Fruit fly (Drosophila melanogaster): ENCODE results near the gene nxf4.

The nxf4 gene

dm6 chr3R:7364573-7364972, 18.0 kb downstream of the nxf4 start, which contains the start of gene Mst84Dc:
Mst84Dc (minus strand) TSS chr3R:7364673.
- TF ChIP-seq CG17801 (GFP tag; optimal IDR thresholded peaks at IDR 0.05; ENCODE audit: partially characterized antibody), result no peak

DNA sequence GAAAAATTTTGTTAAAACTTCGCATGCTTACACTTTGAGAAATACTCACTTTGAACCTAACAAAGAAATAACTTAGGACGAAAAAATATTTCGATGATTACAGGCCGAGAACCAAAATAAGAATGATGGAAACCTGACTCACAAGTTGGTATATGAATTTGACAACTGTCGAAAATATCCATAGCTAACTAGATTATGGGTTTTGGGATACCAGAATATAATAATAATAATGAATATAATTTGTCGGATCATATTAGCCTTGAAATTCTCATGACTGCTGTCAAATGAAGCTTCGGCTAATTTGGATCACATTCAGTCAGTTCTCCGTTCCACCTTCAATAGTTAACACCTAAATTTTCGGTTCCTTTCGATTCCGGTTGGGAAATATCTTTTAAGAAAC, 19.0 kb downstream of the nxf4 start, which contains the start of the genes Mst84Db and Mst84Da:
Mst84Db (minus strand) TSS at position 101 of the 400 bp plus-strand sequence.
Mst84Da (plus strand) TSS at position 324 of the 400 bp plus-strand sequence.
- no peak for TF ChIP-seq CG17801 (GFP tag; optimal IDR thresholded peaks at IDR 0.05; ENCODE audit: partially characterized antibody)

- no peak for TF ChIP-seq CG17801 (GFP tag; optimal IDR thresholded peaks at IDR 0.05; ENCODE audit: partially characterized antibody)
Observed at dm6 chr3R:7369205-7369604, 22.7 kb downstream of the nxf4 start, which contains the start of gene MstProx. MstProx (minus strand) TSS chr3R:7369305.

- no peak for TF ChIP-seq CG17801 (GFP tag; optimal IDR thresholded peaks at IDR 0.05; ENCODE audit: partially characterized antibody)
Observed at dm6 chr3R:7391113-7391512, 44.6 kb downstream of the nxf4 start, which contains the start of gene CG42650. CG42650 (plus strand) TSS chr3R:7391413.

dm6 chr3R:7394047-7394446, 47.5 kb downstream of the nxf4 start:
- TF ChIP-seq CG17801 (GFP tag; optimal IDR thresholded peaks at IDR 0.05; ENCODE audit: partially characterized antibody), result no peak

All from ovary, adult (tissue).